Worm (Caenorhabditis elegans) whole organism, late embryonic: ENCODE measurements around the gene nhr-43.

Source experiments
- Y22D7AL.16 ChIP-seq: sonication (generic microtip); optimal IDR thresholded peaks from 2 replicates; lab custom pipeline; 2016; ENCODE audit warnings: missing genetic modification characterization, missing compliant biosample characterization
- che-1 ChIP-seq: sonication (generic microtip); optimal IDR thresholded peaks from 2 replicates; lab custom pipeline; 2016; ENCODE audit warnings: mild to moderate bottlenecking, missing genetic modification characterization, missing compliant biosample characterization
- fkh-6 ChIP-seq: sonication (generic microtip); optimal IDR thresholded peaks from 2 replicates; lab custom pipeline; 2016; ENCODE audit warnings: missing genetic modification characterization, missing compliant biosample characterization
- nhr-11 ChIP-seq: fragments of 150-350 bp; optimal IDR thresholded peaks from 2 replicates; lab custom pipeline; 2014; ENCODE audit warnings: missing biosample characterization, missing genetic modification characterization
- tbx-7 ChIP-seq: sonication (generic microtip); optimal IDR thresholded peaks from 2 replicates; lab custom pipeline; 2016; ENCODE audit warnings: missing genotype, missing genetic modification characterization, missing compliant biosample characterization
- unc-42 ChIP-seq: sonication (generic microtip); optimal IDR thresholded peaks from 2 replicates; lab custom pipeline; 2016; ENCODE audit warnings: missing genotype, missing genetic modification characterization, missing compliant biosample characterization

- TF ChIP-seq Y22D7AL.16 (tag; lab: Kevin White, UChicago) (no peak), unc-42 (tag; lab: Kevin White, UChicago) (no peak), fkh-6 (tag; lab: Kevin White, UChicago) (no peak), che-1 (tag; lab: Kevin White, UChicago) (no peak), nhr-11 (tag; lab: Kevin White, UChicago) (no peak), tbx-7 (tag; lab: Kevin White, UChicago) (no peak)
Measured at ce11 chrIV:11858142-11858541, 41.2 kb upstream of the nhr-43 start, which contains the start of gene let-92.
